Fruit fly (Drosophila melanogaster) whole organism, prepupa: ENCODE data around the gene Cbl.

Experiments used
- CG34406 ChIP-seq: fragments of 200-800 bp; sonication (Bioruptor generic); optimal IDR thresholded peaks from 3 replicates; lab custom pipeline; 2016; ENCODE audit warnings: missing biosample characterization, missing genetic modification characterization
- CG8319 ChIP-seq: fragments of 200-800 bp; sonication (Bioruptor generic); optimal IDR thresholded peaks from 3 replicates; lab custom pipeline; 2016; ENCODE audit warnings: missing biosample characterization, missing genetic modification characterization
- CG8632 ChIP-seq: fragments of 200-800 bp; sonication (Bioruptor generic); optimal IDR thresholded peaks from 3 replicates; lab custom pipeline; 2016; ENCODE audit warnings: missing biosample characterization, missing genetic modification characterization
- OdsH ChIP-seq: fragments of 200-800 bp; sonication (Bioruptor generic); optimal IDR thresholded peaks from 3 replicates; lab custom pipeline; 2016; ENCODE audit warnings: missing biosample characterization, missing genetic modification characterization
- achi ChIP-seq: fragments of 200-800 bp; sonication (Bioruptor generic); optimal IDR thresholded peaks from 3 replicates; lab custom pipeline; 2016; ENCODE audit warnings: missing biosample characterization, missing genetic modification characterization
- fd59A ChIP-seq: fragments of 200-800 bp; sonication (Bioruptor generic); optimal IDR thresholded peaks from 2 replicates; lab custom pipeline; 2017; ENCODE audit warnings: missing biosample characterization, mild to moderate bottlenecking, missing genetic modification characterization, missing genetic modification reagents

DNA sequence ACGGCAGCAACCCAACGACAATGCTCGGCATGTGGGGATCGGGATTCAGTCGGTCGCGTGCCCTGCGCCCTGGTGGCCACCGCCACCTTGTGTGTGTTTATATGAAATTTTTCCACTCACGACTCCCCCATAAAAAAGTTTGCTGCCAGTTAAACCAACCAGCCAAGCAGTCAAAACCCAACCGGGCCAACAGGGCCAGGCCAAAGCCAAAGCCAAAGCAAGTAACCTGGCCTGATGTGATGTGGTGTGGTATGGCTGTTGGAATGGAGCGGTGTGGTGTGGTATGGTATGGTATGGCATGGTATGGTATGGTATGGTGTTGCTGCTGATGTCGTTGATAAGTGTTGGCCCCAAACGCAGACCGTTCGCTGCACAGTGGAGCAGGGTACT, 34.9 kb downstream of the Cbl start:
- TF ChIP-seq OdsH (GFP tag; lab: Kevin White, UChicago) (no peak), achi (no peak), CG8632 (GFP tag; lab: Kevin White, UChicago) (no peak), CG8319 (no peak), CG34406 (GFP tag; lab: Kevin White, UChicago) (no peak), fd59A (GFP tag; lab: Kevin White, UChicago) (no peak)
